Fruit fly (Drosophila melanogaster): ENCODE measurements around the gene CG15594.

DNA sequence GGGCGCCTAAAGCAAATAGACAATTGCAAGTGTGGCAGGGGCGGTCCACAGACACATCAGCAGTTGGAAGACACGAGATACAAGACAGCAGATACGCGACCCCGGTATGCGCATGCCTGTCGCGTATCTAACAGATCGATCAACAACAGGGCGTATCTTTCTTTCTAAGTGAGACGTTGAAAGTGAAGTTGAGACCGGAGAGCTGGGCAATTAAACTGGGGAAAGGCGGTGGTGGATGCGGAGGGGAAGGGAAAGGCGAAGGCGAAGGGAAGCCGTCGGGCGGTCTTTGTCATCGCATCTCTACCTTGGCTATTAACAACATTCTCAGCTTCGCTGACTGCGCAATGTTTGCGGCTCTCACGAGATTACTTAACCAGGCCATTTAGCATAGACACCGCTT is 6.5 kb downstream of the CG15594 start:
- TF ChIP-seq CG8478 (optimal IDR thresholded peaks at IDR 0.05) (no peak), psq (optimal IDR thresholded peaks at IDR 0.05) (no peak), pan (optimal IDR thresholded peaks at IDR 0.05) (no peak), Dll (optimal IDR thresholded peaks at IDR 0.05) (no peak)
